Worm (Caenorhabditis elegans): ENCODE data around the gene Y49A10A.2.

Y49A10A.2 gene

DNA sequence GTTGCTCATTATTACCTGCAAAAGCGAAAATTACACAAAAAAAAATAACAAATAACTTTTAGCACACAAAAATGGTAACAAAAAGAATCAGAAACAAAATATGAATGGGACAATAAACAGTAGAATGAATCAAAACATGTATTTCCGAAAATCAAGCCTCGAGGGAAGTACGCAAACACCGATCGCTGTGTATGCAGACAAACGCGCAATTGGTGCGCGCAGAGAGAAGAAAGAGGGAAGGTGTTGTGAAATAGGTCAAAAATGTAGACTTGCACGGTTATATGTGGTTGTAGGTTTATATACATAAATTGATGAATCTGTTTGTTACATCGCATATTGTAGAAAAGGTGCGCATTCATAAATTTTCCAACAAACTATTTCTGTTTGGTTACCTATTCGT lies 47.3 kb upstream of the Y49A10A.2 start, which contains the start of gene cdk-11.2 (continued):
- no peak for TF ChIP-seq lag-1 (GFP tag; IDR thresholded peaks at IDR 0.05)
- TF ChIP-seq madf-6 (GFP tag; IDR thresholded peaks at IDR 0.05) = no peak
- TF ChIP-seq hmg-1.2 (GFP tag; IDR thresholded peaks at IDR 0.05) = peak; percentile 38; the same call in 1 of the 2 replicates
- TF ChIP-seq aptf-2 (GFP tag; conservative IDR thresholded peaks at IDR 0.05) = peak; percentile 94
- TF ChIP-seq atf-7 (tag; optimal IDR thresholded peaks at IDR 0.05) = no peak
- no peak for TF ChIP-seq chd-7 (tag; optimal IDR thresholded peaks at IDR 0.05)
- TF ChIP-seq F57C9.4 (tag; optimal IDR thresholded peaks at IDR 0.05) = no peak
- no peak for TF ChIP-seq hmg-20 (GFP tag; IDR thresholded peaks at IDR 0.05)
- TF ChIP-seq F39B2.1 (GFP tag; IDR thresholded peaks at IDR 0.05) = no peak
- no peak for TF ChIP-seq him-1 (tag; optimal IDR thresholded peaks at IDR 0.05)
- no peak for TF ChIP-seq nhr-27 (tag; optimal IDR thresholded peaks at IDR 0.05)
- no peak for TF ChIP-seq egrh-3 (GFP tag; IDR thresholded peaks at IDR 0.05)
- no peak for TF ChIP-seq T07F8.4 (tag; optimal IDR thresholded peaks at IDR 0.05)
- no peak for TF ChIP-seq hlh-26 (GFP tag; conservative IDR thresholded peaks at IDR 0.05)
- no peak for TF ChIP-seq athp-1 (tag; optimal IDR thresholded peaks at IDR 0.05)
- TF ChIP-seq gei-17 (GFP tag; optimal IDR thresholded peaks at IDR 0.05) = no peak
- TF ChIP-seq dox-1 (GFP tag; IDR thresholded peaks at IDR 0.05) = peak; percentile 50; the same call in 1 of the 2 replicates
- no peak for TF ChIP-seq egl-44 (GFP tag; IDR thresholded peaks at IDR 0.05)
- no peak for TF ChIP-seq repo-1 (tag; optimal IDR thresholded peaks at IDR 0.05)
- TF ChIP-seq F22D6.2 (tag; optimal IDR thresholded peaks at IDR 0.05) = no peak
- no peak for TF ChIP-seq snpc-1.1 (tag; optimal IDR thresholded peaks at IDR 0.05; ENCODE audit: insufficient read depth)
- TF ChIP-seq nhr-179 (tag; optimal IDR thresholded peaks at IDR 0.05) = no peak
- no peak for TF ChIP-seq Y79H2A.3 (GFP tag; conservative IDR thresholded peaks at IDR 0.05)
- no peak for TF ChIP-seq ets-4 (GFP tag; optimal IDR thresholded peaks at IDR 0.05)
- no peak for TF ChIP-seq xnd-1 (tag; optimal IDR thresholded peaks at IDR 0.05)
- TF ChIP-seq nhr-80 (tag; optimal IDR thresholded peaks at IDR 0.05) = peak; percentile 42
- TF ChIP-seq unc-62 (GFP tag; optimal IDR thresholded peaks at IDR 0.05) = no peak
- TF ChIP-seq ceh-79 (tag; optimal IDR thresholded peaks at IDR 0.05) = no peak
- no peak for TF ChIP-seq snpc-1.3 (tag; optimal IDR thresholded peaks at IDR 0.05; ENCODE audit: insufficient read depth)
- no peak for TF ChIP-seq snpc-4 (GFP tag; optimal IDR thresholded peaks at IDR 0.05)
- peak in 1 of 4 experiments; percentile 38 for TF ChIP-seq snpc-4 (tag; optimal IDR thresholded peaks at IDR 0.05)
- no peak for TF ChIP-seq nhr-120 (GFP tag; IDR thresholded peaks at IDR 0.05)
- TF ChIP-seq aptf-3 (GFP tag; IDR thresholded peaks at IDR 0.05) = no peak
- TF ChIP-seq ztf-25 (GFP tag; IDR thresholded peaks at IDR 0.05) = no peak
- TF ChIP-seq K12H6.12 (tag; optimal IDR thresholded peaks at IDR 0.05) = no peak
- TF ChIP-seq C17E4.6 (GFP tag; IDR thresholded peaks at IDR 0.05) = no peak
- peak; percentile 27 for TF ChIP-seq ZK185.1 (tag; optimal IDR thresholded peaks at IDR 0.05; ENCODE audit: poor library complexity, severe bottlenecking)
- TF ChIP-seq F10E7.11 (tag; optimal IDR thresholded peaks at IDR 0.05) = no peak
- no peak for TF ChIP-seq sdz-38 (tag; optimal IDR thresholded peaks at IDR 0.05)
- TF ChIP-seq ztf-26 (tag; optimal IDR thresholded peaks at IDR 0.05) = no peak
- TF ChIP-seq madf-3 (GFP tag; IDR thresholded peaks at IDR 0.05) = no peak
- no peak for TF ChIP-seq dpff-1 (tag; optimal IDR thresholded peaks at IDR 0.05)
- TF ChIP-seq B0019.2 (GFP tag; conservative IDR thresholded peaks at IDR 0.05) = no peak
- TF ChIP-seq zfh-2 (GFP tag; conservative IDR thresholded peaks at IDR 0.05) = no peak
- TF ChIP-seq lin-35 (GFP tag; optimal IDR thresholded peaks at IDR 0.05) = peak in 1 of 3 experiments; percentile 43
- TF ChIP-seq unc-130 (GFP tag; optimal IDR thresholded peaks at IDR 0.05) = no peak
- TF ChIP-seq ekl-4 (GFP tag; IDR thresholded peaks at IDR 0.05) = no peak
